Worm (Caenorhabditis elegans): ENCODE measurements around the gene spp-5.
A peak's percentile ranks its signal among the peaks of the same experiment; 100 is the strongest.

The spp-5 gene

ce11 chrX:7318639-7319038 lies 1.5 kb downstream of the spp-5 start, which contains the start of gene spp-4:
spp-4 (minus strand) TSS chrX:7318756.
- TF ChIP-seq elt-2 (tag; optimal IDR thresholded peaks at IDR 0.05) (peak; percentile 72), pag-3 (tag; optimal IDR thresholded peaks at IDR 0.05; ENCODE audit: borderline replicate concordance, insufficient read depth) (no peak), sptf-1 (tag; optimal IDR thresholded peaks at IDR 0.05) (no peak), tlp-1 (tag; optimal IDR thresholded peaks at IDR 0.05) (no peak)

DNA sequence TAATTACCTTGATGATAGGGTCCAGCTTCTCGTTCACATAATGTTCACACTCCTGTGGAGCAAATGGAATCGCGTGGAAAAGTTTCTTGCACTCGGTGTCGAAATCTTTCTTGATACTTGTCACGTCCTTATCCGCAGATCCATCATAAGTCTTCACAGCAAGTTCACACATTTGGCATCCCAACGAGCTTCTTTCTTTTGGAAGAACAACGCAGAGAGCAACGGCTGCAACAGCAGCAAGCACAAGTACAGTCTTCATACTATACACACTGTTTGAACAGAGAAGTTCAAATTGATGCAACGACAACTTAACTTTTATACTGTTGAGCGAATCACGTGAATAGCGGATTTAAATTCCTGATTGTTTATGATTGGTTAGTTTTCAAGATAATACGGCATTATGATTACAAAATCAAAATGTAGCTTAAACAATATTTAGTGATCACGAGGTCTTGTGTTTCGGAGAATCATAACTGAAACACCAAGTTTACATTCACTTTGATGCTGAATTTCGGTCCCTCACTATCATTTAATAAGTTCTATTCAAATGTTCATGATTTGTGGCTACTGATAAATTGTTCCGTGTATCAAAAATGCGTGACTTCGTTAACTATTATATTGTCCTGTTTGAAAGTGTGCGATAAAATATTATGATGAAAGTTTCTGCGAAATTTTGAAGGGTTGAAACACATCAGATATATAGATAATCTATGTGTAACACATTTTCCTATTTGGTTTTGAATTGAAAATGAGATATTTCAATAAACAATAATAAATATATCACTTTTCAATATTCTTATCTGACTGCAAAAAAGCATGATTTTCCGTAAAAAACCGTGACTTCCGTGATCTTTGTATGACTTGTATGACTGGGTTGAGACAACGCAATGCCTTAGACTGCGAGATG lies 3.4 kb downstream of the spp-5 start, which contains the start of the genes spp-2 and spp-6:
TSS of gene spp-2 (minus strand) at position 334 of the 907 bp plus-strand sequence.
TSS of gene spp-6 (plus strand) at position 857 of the 907 bp plus-strand sequence.
- peak; percentile 18 for TF ChIP-seq jun-1 (tag; optimal IDR thresholded peaks at IDR 0.05)
- peak; percentile 85 for TF ChIP-seq elt-2 (tag; optimal IDR thresholded peaks at IDR 0.05)
- TF ChIP-seq lin-35 (GFP tag; optimal IDR thresholded peaks at IDR 0.05): peak in 1 of 2 experiments; percentile 36
- no peak for TF ChIP-seq snpc-4 (tag; optimal IDR thresholded peaks at IDR 0.05)
- peak; percentile 52 for TF ChIP-seq ama-1 (optimal IDR thresholded peaks at IDR 0.05)
- peak; percentile 39 for TF ChIP-seq pqm-1 (tag; optimal IDR thresholded peaks at IDR 0.05)
- no peak for TF ChIP-seq lin-39 (tag; optimal IDR thresholded peaks at IDR 0.05)
- TF ChIP-seq nhr-71 (tag; optimal IDR thresholded peaks at IDR 0.05): peak; percentile 29
- TF ChIP-seq lin-13 (GFP tag; optimal IDR thresholded peaks at IDR 0.05): no peak

- TF ChIP-seq nhr-77 (tag; optimal IDR thresholded peaks at IDR 0.05) (no peak), nhr-20 (tag; optimal IDR thresholded peaks at IDR 0.05) (peak; percentile 17), ets-5 (GFP tag; IDR thresholded peaks at IDR 0.05) (no peak), nhr-90 (tag; optimal IDR thresholded peaks at IDR 0.05; ENCODE audit: poor library complexity) (peak; percentile 8), unc-86 (tag; optimal IDR thresholded peaks at IDR 0.05) (no peak), elt-3 (tag; optimal IDR thresholded peaks at IDR 0.05) (no peak), lsy-2 (tag; optimal IDR thresholded peaks at IDR 0.05) (peak in 1 of 2 experiments; percentile 39), ces-1 (GFP tag; optimal IDR thresholded peaks at IDR 0.05) (no peak), unc-62 (GFP tag; optimal IDR thresholded peaks at IDR 0.05) (no peak), fkh-8 (tag; optimal IDR thresholded peaks at IDR 0.05) (no peak), pqm-1 (tag; optimal IDR thresholded peaks at IDR 0.05) (peak; percentile 20), unc-98 (GFP tag; IDR thresholded peaks at IDR 0.05) (no peak), lin-14 (GFP tag; optimal IDR thresholded peaks at IDR 0.05) (no peak), sup-37 (GFP tag; optimal IDR thresholded peaks at IDR 0.05) (no peak), ceh-63 (GFP tag; optimal IDR thresholded peaks at IDR 0.05) (no peak), hpl-2 (GFP tag; optimal IDR thresholded peaks at IDR 0.05) (no peak), F16B12.6 (tag; optimal IDR thresholded peaks at IDR 0.05) (no peak), elt-2 (tag; optimal IDR thresholded peaks at IDR 0.05) (peak; percentile 93), alr-1 (tag; optimal IDR thresholded peaks at IDR 0.05; ENCODE audit: borderline replicate concordance) (no peak), pag-3 (tag; optimal IDR thresholded peaks at IDR 0.05; ENCODE audit: borderline replicate concordance, insufficient read depth) (no peak), zag-1 (tag; optimal IDR thresholded peaks at IDR 0.05) (no peak), nhr-84 (tag; optimal IDR thresholded peaks at IDR 0.05) (no peak), unc-130 (tag; optimal IDR thresholded peaks at IDR 0.05) (no peak), lin-35 (GFP tag; optimal IDR thresholded peaks at IDR 0.05) (peak in 1 of 2 experiments; percentile 41)
Measured at ce11 chrX:7315329-7315728, 4.8 kb downstream of the spp-5 start, which contains the start of gene spp-3. spp-3 (minus strand) TSS chrX:7315353.

DNA sequence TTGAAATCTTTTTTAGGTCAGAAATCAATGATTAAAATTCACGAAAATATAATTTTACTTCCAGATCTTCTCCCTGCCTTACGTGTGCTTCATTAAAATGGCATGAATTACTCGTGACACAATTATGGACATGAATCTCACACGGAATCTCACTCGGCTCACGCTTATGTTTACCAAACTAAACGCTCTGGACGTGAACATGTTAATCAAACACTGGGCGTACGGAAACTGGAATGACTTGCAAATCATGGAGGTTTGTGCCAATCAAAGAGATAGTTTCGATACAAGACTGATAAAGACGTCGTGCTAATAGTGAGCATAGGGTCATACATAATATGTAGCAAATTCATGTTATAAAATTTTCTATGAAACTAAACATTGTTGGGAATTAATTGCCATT lies 5.6 kb downstream of the spp-5 start:
- peak; percentile 40 for TF ChIP-seq elt-2 (tag; optimal IDR thresholded peaks at IDR 0.05)
- TF ChIP-seq efl-1 (optimal IDR thresholded peaks at IDR 0.05): no peak
- peak in 1 of 2 experiments; percentile 16 for TF ChIP-seq efl-1 (GFP tag; optimal IDR thresholded peaks at IDR 0.05 in 1 of 2)
- no peak for TF ChIP-seq lin-14 (GFP tag; optimal IDR thresholded peaks at IDR 0.05)
- TF ChIP-seq mep-1 (tag; optimal IDR thresholded peaks at IDR 0.05): no peak
